Worm (Caenorhabditis elegans) whole organism, L4 larva: Measurements from ENCODE around the gene F58F12.2.

Experiments
- D1046.2 ChIP-seq: fragments of 200-800 bp; sonication (Bioruptor generic); IDR thresholded peaks from 2 replicates; pipeline ENCODE4 v1.3.6; 2022; ENCODE audit warnings: missing genetic modification characterization, missing compliant biosample characterization
- F10B5.3 ChIP-seq: sonication (generic microtip); optimal IDR thresholded peaks from 2 replicates; lab custom pipeline; 2016; ENCODE audit warnings: mild to moderate bottlenecking, missing genetic modification characterization, missing compliant biosample characterization
- F26F4.8 ChIP-seq: fragments of 200-800 bp; sonication (Bioruptor generic); conservative IDR thresholded peaks from 2 replicates; pipeline ENCODE4 v1.3.6; 2022; ENCODE audit warnings: missing genetic modification characterization, missing compliant biosample characterization
- F44E2.7 ChIP-seq: fragments of 200-800 bp; sonication (Bioruptor generic); IDR thresholded peaks from 2 replicates; pipeline ENCODE4 v2.1.2; 2022; ENCODE audit warnings: missing genetic modification characterization, missing compliant biosample characterization
- F49E8.2 ChIP-seq: sonication (generic microtip); optimal IDR thresholded peaks from 2 replicates; lab custom pipeline; 2016; ENCODE audit warnings: missing compliant biosample characterization, mild to moderate bottlenecking, missing genetic modification characterization, borderline replicate concordance
- Y75B8A.6 ChIP-seq: fragments of 200-800 bp; sonication (Bioruptor generic); IDR thresholded peaks from 2 replicates; pipeline ENCODE4 v1.3.6; 2022; ENCODE audit warnings: missing genetic modification reagents, missing genetic modification characterization, missing compliant biosample characterization
- ZK337.2 ChIP-seq: fragments of 200-800 bp; sonication (Bioruptor generic); IDR thresholded peaks from 2 replicates; pipeline ENCODE4 v1.3.6; 2022; ENCODE audit warnings: missing genetic modification reagents, missing genetic modification characterization, missing compliant biosample characterization
- ZK546.5 ChIP-seq, 2 experiments: sonication (generic microtip); optimal IDR thresholded peaks; 2 replicates each; lab custom pipeline; 2017; ENCODE audit warnings: missing biosample characterization in 2 of 2, missing genetic modification characterization in 2 of 2
- aha-1 ChIP-seq: fragments of 150-350 bp; peaks from one replicate; lab custom pipeline; 2014; ENCODE audit warnings: missing biosample characterization, missing genetic modification characterization
- ama-1 ChIP-seq: fragments of 150-350 bp; optimal IDR thresholded peaks from 2 replicates; lab custom pipeline; 2014; ENCODE audit warnings: inconsistent platforms, mixed read lengths
- ceh-28 ChIP-seq: fragments of 150-350 bp; optimal IDR thresholded peaks from 2 replicates; lab custom pipeline; 2014; ENCODE audit warnings: missing biosample characterization, missing genetic modification reagents, missing genetic modification characterization
- ceh-44 ChIP-seq: fragments of 200-800 bp; sonication (Bioruptor generic); IDR thresholded peaks from 2 replicates; pipeline ENCODE4 v1.3.6; 2022; ENCODE audit warnings: missing genetic modification reagents, missing genetic modification characterization, missing compliant biosample characterization
- ces-1 ChIP-seq: fragments of 150-350 bp; sonication (generic microtip); optimal IDR thresholded peaks from 4 replicates; lab custom pipeline; 2014; ENCODE audit warnings: missing biosample characterization, missing genetic modification reagents, missing genetic modification characterization
- daf-16 ChIP-seq, 3 experiments: sonication (generic microtip); optimal IDR thresholded peaks; 2 replicates each; lab custom pipeline; 2016 to 2017; ENCODE audit warnings: missing genetic modification characterization in 3 of 3, missing genetic modification reagents in 3 of 3, mild to moderate bottlenecking in 2 of 3, missing compliant biosample characterization in 2 of 3, missing biosample characterization in 1 of 3, moderate library complexity in 1 of 3
- dmd-6 ChIP-seq: fragments of 200-800 bp; sonication (Bioruptor generic); IDR thresholded peaks from 2 replicates; pipeline ENCODE4 v1.3.6; 2022; ENCODE audit warnings: missing genetic modification reagents, missing genetic modification characterization, missing compliant biosample characterization
- dmd-9 ChIP-seq: fragments of 200-800 bp; sonication (Bioruptor generic); IDR thresholded peaks from 2 replicates; pipeline ENCODE4 v1.3.6; 2022; ENCODE audit warnings: missing genetic modification reagents, missing genetic modification characterization, missing compliant biosample characterization
- egl-27 ChIP-seq: sonication (generic microtip); optimal IDR thresholded peaks from 3 replicates; lab custom pipeline; 2017; ENCODE audit warnings: missing biosample characterization, missing genetic modification reagents, missing genetic modification characterization
- hlh-11 ChIP-seq: fragments of 200-800 bp; sonication (Bioruptor generic); optimal IDR thresholded peaks from 2 replicates; lab custom pipeline; 2018; ENCODE audit warnings: mild to moderate bottlenecking, missing genetic modification characterization, missing compliant biosample characterization
- jun-1 ChIP-seq: fragments of 150-350 bp; optimal IDR thresholded peaks from 2 replicates; lab custom pipeline; 2014; ENCODE audit warnings: missing biosample characterization, missing genetic modification reagents, missing genetic modification characterization
- lin-1 ChIP-seq: fragments of 200-800 bp; sonication (Bioruptor generic); IDR thresholded peaks from 2 replicates; pipeline ENCODE4 v1.3.6; 2022; ENCODE audit warnings: missing genetic modification reagents, missing genetic modification characterization, missing compliant biosample characterization
- lin-13 ChIP-seq: fragments of 150-350 bp; optimal IDR thresholded peaks from 2 replicates; lab custom pipeline; 2014; ENCODE audit warnings: missing biosample characterization, missing genetic modification reagents, missing genetic modification characterization
- lin-15B ChIP-seq: fragments of 150-350 bp; sonication (generic microtip); optimal IDR thresholded peaks from 3 replicates; lab custom pipeline; 2014; ENCODE audit warnings: missing biosample characterization, missing genetic modification characterization
- lin-38 ChIP-seq: fragments of 200-800 bp; sonication (Bioruptor generic); IDR thresholded peaks from 2 replicates; pipeline ENCODE4 v1.3.6; 2022; ENCODE audit warnings: missing genetic modification reagents, missing genetic modification characterization, missing compliant biosample characterization
- madf-5 ChIP-seq, 2 experiments: fragments of 200-800 bp; sonication (Bioruptor generic); IDR thresholded peaks; 2 replicates each; pipeline ENCODE4 v1.3.6; 2022; ENCODE audit warnings: missing compliant biosample characterization in 2 of 2, missing genetic modification characterization in 2 of 2
- mep-1 ChIP-seq: fragments of 150-350 bp; sonication (generic microtip); optimal IDR thresholded peaks from 3 replicates; lab custom pipeline; 2014; ENCODE audit warnings: missing biosample characterization, missing genetic modification characterization
- mes-2 ChIP-seq: sonication (generic microtip); optimal IDR thresholded peaks from 2 replicates; lab custom pipeline; 2016; ENCODE audit warnings: missing genotype, mild to moderate bottlenecking, missing genetic modification characterization, missing compliant biosample characterization; ENCODE audit not compliant: poor library complexity, severe bottlenecking
- nhr-10 ChIP-seq: fragments of 150-350 bp; optimal IDR thresholded peaks from 2 replicates; lab custom pipeline; 2014; ENCODE audit warnings: missing biosample characterization, missing genetic modification characterization
- nhr-102 ChIP-seq: sonication (generic microtip); optimal IDR thresholded peaks from 2 replicates; lab custom pipeline; 2016; ENCODE audit warnings: mild to moderate bottlenecking, missing genetic modification characterization, moderate library complexity, missing compliant biosample characterization
- nhr-11 ChIP-seq: fragments of 150-350 bp; optimal IDR thresholded peaks from 2 replicates; lab custom pipeline; 2014; ENCODE audit warnings: missing biosample characterization, missing genetic modification characterization
- nhr-25 ChIP-seq: sonication (generic microtip); optimal IDR thresholded peaks from 2 replicates; lab custom pipeline; 2017; ENCODE audit warnings: missing genetic modification characterization, mild to moderate bottlenecking, missing compliant biosample characterization, antibody characterized with exemption, moderate library complexity, borderline replicate concordance; ENCODE audit not compliant: insufficient read depth
- pha-4 ChIP-seq, 2 experiments: fragments of 150-350 bp in 1 of 2; fragments of 200-800 bp in 1 of 2; sonication (Bioruptor generic) in 1 of 2; IDR thresholded peaks in 1 of 2; optimal IDR thresholded peaks in 1 of 2; 2 replicates each; pipeline versions ENCODE4 v1.3.6 to Lab custom; 2014 to 2022; ENCODE audit warnings: missing genetic modification characterization in 2 of 2, missing genetic modification reagents in 2 of 2, missing biosample characterization in 1 of 2, missing compliant biosample characterization in 1 of 2
- php-3 ChIP-seq: fragments of 200-800 bp; sonication (Bioruptor generic); IDR thresholded peaks from 2 replicates; pipeline ENCODE4 v1.3.6; 2022; ENCODE audit warnings: missing genetic modification reagents, missing genetic modification characterization, missing compliant biosample characterization
- pqm-1 ChIP-seq: sonication (generic microtip); optimal IDR thresholded peaks from 2 replicates; lab custom pipeline; 2017; ENCODE audit warnings: missing biosample characterization, missing genetic modification characterization
- rbr-2 ChIP-seq: sonication (generic microtip); optimal IDR thresholded peaks from 2 replicates; lab custom pipeline; 2016; ENCODE audit warnings: missing genotype, missing genetic modification characterization, missing compliant biosample characterization
- set-16 ChIP-seq: fragments of 200-800 bp; sonication (Bioruptor generic); IDR thresholded peaks from 2 replicates; pipeline ENCODE4 v1.3.6; 2022; ENCODE audit warnings: missing genetic modification reagents, missing genetic modification characterization, missing compliant biosample characterization
- snpc-4 ChIP-seq: fragments of 150-350 bp; optimal IDR thresholded peaks from 2 replicates; lab custom pipeline; 2014; ENCODE audit warnings: missing biosample characterization, missing genetic modification characterization
- spr-1 ChIP-seq: sonication (generic microtip); optimal IDR thresholded peaks from 2 replicates; lab custom pipeline; 2016; ENCODE audit warnings: mild to moderate bottlenecking, missing genetic modification characterization, missing compliant biosample characterization
- unc-130 ChIP-seq: sonication (generic microtip); optimal IDR thresholded peaks from 2 replicates; lab custom pipeline; 2016; ENCODE audit warnings: missing genetic modification reagents, missing genetic modification characterization, missing compliant biosample characterization
- vab-7 ChIP-seq: fragments of 200-800 bp; sonication (Bioruptor generic); IDR thresholded peaks from 2 replicates; pipeline ENCODE4 v1.3.6; 2022; ENCODE audit warnings: missing genetic modification reagents, missing genetic modification characterization, missing compliant biosample characterization
- zfp-2 ChIP-seq: sonication (generic microtip); optimal IDR thresholded peaks from 2 replicates; lab custom pipeline; 2016; ENCODE audit warnings: mild to moderate bottlenecking, missing genetic modification characterization, missing compliant biosample characterization
- zip-2 ChIP-seq: fragments of 150-350 bp; optimal IDR thresholded peaks from 2 replicates; lab custom pipeline; 2014; ENCODE audit warnings: missing biosample characterization, missing genetic modification characterization

Gene F58F12.2

DNA sequence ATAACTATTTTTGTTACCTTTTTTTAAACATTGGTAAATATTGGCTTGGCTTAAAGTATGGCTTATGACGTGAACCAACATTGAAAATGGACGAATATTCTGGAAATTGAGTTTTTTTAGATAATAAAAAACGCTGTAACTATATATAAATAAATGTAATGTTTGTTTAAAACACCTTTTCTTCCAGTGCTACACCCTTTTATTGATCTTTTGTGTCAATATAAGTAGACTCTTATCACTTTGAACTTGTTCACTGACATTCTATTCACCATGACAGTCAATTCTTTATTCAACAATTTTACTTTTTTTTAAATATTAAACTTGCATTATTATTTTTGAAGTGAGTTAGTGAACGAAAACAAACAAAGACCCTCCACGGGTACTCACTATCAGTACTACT, 15.4 kb upstream of the F58F12.2 start, which contains the start of gene T25D10.1:
Gene T25D10.1, plus strand, starts transcription at position 169 of the 400 bp plus-strand sequence.
- no peak for TF ChIP-seq daf-16 (GFP tag; optimal IDR thresholded peaks at IDR 0.05; lab: Kevin White, UChicago)
- peak; percentile 53 for TF ChIP-seq daf-16 (tag; optimal IDR thresholded peaks at IDR 0.05; lab: Kevin White, UChicago)
- peak; percentile 21 for TF ChIP-seq mep-1 (tag; lab: Kevin White, UChicago)
- peak; percentile 34 for TF ChIP-seq pqm-1 (tag; lab: Kevin White, UChicago)
- TF ChIP-seq egl-27 (tag; lab: Kevin White, UChicago): no peak
- no peak for TF ChIP-seq ceh-28 (tag; lab: Kevin White, UChicago)
- TF ChIP-seq nhr-10 (tag; lab: Kevin White, UChicago): no peak

DNA sequence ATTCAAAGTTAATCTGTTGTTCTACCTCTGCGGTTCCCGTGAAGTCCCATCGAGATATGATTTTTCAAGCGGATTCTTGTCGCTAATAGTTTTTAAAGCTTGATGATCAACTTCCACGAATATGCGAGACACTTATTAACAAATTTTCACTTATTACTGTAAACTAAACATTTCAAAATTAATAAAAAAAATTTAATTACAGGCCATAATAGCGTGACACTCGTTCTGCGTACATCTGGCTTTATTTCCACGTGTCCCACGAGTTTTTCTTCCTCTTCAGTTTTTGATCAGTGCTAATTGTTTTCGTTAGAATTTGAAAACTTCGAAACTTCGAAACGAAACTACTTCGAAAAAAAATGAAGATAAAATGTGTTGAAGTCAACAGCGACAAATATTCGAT, 13.8 kb upstream of the F58F12.2 start, which contains the start of gene btb-2:
Gene btb-2, plus strand, starts transcription at position 301 of the 400 bp plus-strand sequence.
- no peak for TF ChIP-seq aha-1 (tag; lab: Kevin White, UChicago)
- TF ChIP-seq nhr-102: no peak
- TF ChIP-seq unc-130: no peak
- no peak for TF ChIP-seq vab-7 (GFP tag; lab: Robert Waterston, UW)
- no peak for TF ChIP-seq ZK546.5 (tag; optimal IDR thresholded peaks at IDR 0.05; lab: Kevin White, UChicago)
- TF ChIP-seq php-3 (GFP tag; lab: Robert Waterston, UW): no peak
- TF ChIP-seq jun-1 (tag; lab: Kevin White, UChicago): no peak
- no peak for TF ChIP-seq pha-4 (GFP tag; IDR thresholded peaks at IDR 0.05; lab: Robert Waterston, UW)
- TF ChIP-seq pha-4 (tag; optimal IDR thresholded peaks at IDR 0.05; lab: Kevin White, UChicago): no peak
- TF ChIP-seq madf-5 (GFP tag; IDR thresholded peaks at IDR 0.05; lab: Robert Waterston, UW): no peak
- TF ChIP-seq snpc-4 (tag; lab: Kevin White, UChicago): no peak

DNA sequence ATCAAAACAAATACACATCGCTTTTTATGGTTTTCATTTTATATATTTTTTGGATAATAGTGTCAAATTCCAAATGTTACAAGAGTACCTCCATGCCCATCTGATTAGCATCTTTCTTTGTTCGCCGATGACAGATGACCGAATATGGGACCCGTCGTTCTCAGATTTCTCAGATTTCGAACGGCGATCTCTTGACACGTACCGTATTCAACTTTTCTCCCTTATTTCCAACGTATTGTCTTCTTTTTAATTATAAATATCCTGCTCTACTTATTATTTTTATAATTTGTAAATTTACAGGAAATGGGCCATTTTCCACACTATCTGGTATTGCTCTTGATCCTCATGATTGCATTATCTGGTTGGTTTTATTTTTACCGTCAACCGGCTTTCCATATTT, 10.6 kb upstream of the F58F12.2 start, which contains the start of gene zig-10:
Gene zig-10, plus strand, starts transcription at position 301 of the 400 bp plus-strand sequence.
- TF ChIP-seq dmd-9: no peak
- no peak for TF ChIP-seq ces-1 (GFP tag; lab: Kevin White, UChicago)
- TF ChIP-seq nhr-25 (tag; lab: Kevin White, UChicago): no peak
- no peak for TF ChIP-seq hlh-11 (tag; lab: Kevin White, UChicago)
- no peak for TF ChIP-seq Y75B8A.6 (GFP tag; lab: Robert Waterston, UW)
- TF ChIP-seq ama-1 (lab: Kevin White, UChicago): no peak
- TF ChIP-seq F26F4.8: no peak
- no peak for TF ChIP-seq dmd-6 (GFP tag; lab: Robert Waterston, UW)
- no peak for TF ChIP-seq D1046.2 (GFP tag; lab: Robert Waterston, UW)
- TF ChIP-seq unc-130: no peak
- TF ChIP-seq nhr-10 (tag; lab: Kevin White, UChicago): no peak
- TF ChIP-seq zip-2: no peak
- no peak for TF ChIP-seq lin-13 (GFP tag; lab: Kevin White, UChicago)
- no peak for TF ChIP-seq lin-15B (tag; lab: Kevin White, UChicago)
- TF ChIP-seq F10B5.3: no peak

DNA sequence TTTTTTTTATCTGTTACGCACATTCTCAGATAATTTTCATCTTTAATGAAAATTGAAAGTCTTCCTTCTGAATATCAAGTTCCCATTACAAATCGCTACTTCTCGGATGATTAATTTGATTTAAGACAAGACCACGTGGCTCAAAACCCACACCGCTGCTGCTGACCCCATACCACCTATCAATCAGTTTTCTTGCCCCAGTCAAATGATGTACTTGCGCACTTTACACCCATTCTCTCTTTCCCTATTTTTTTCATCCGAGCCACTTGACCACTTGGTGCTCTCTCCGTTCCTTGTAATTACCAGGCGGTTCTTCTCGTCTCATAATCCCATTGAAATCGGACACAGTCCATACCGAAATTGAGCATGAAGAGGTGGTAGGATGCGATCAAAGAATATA, 6.2 kb upstream of the F58F12.2 start:
- TF ChIP-seq snpc-4 (tag; lab: Kevin White, UChicago) (no peak), set-16 (GFP tag; lab: Robert Waterston, UW) (no peak), lin-38 (no peak), zfp-2 (tag; lab: Kevin White, UChicago) (no peak), mep-1 (tag; lab: Kevin White, UChicago) (no peak), madf-5 (GFP tag; IDR thresholded peaks at IDR 0.05; lab: Robert Waterston, UW) (no peak), lin-1 (GFP tag; lab: Robert Waterston, UW) (no peak), mes-2 (tag; lab: Kevin White, UChicago) (no peak), F49E8.2 (tag; lab: Kevin White, UChicago) (no peak), rbr-2 (no peak), ceh-44 (GFP tag; lab: Robert Waterston, UW) (no peak), nhr-11 (tag; lab: Kevin White, UChicago) (no peak), nhr-25 (tag; lab: Kevin White, UChicago) (no peak), ZK337.2 (GFP tag; lab: Robert Waterston, UW) (no peak), spr-1 (tag; lab: Kevin White, UChicago) (no peak), F44E2.7 (GFP tag; lab: Robert Waterston, UW) (no peak)
